Worm (Caenorhabditis elegans) whole organism, L2 larva: ENCODE results near the gene gon-1.

Experiments
- alr-1 ChIP-seq: fragments of 150-350 bp; optimal IDR thresholded peaks from 2 replicates; lab custom pipeline; 2014; ENCODE audit warnings: missing biosample characterization, missing genetic modification characterization
- blmp-1 ChIP-seq: sonication (generic microtip); optimal IDR thresholded peaks from 2 replicates; lab custom pipeline; 2017; ENCODE audit warnings: missing genetic modification characterization, mild to moderate bottlenecking, missing compliant biosample characterization, antibody characterized with exemption, moderate library complexity; ENCODE audit not compliant: insufficient read depth
- ceh-82 ChIP-seq: fragments of 150-350 bp; optimal IDR thresholded peaks from 2 replicates; lab custom pipeline; 2014; ENCODE audit warnings: missing biosample characterization, missing genetic modification characterization
- lin-11 ChIP-seq: fragments of 150-350 bp; sonication (generic microtip); optimal IDR thresholded peaks from 2 replicates; lab custom pipeline; 2014; ENCODE audit warnings: missing biosample characterization, missing genetic modification characterization, inconsistent platforms, mixed read lengths
- lin-13 ChIP-seq: fragments of 150-350 bp; optimal IDR thresholded peaks from 2 replicates; lab custom pipeline; 2014; ENCODE audit warnings: missing biosample characterization, missing genetic modification reagents, missing genetic modification characterization
- nhr-12 ChIP-seq: fragments of 150-350 bp; optimal IDR thresholded peaks from 2 replicates; lab custom pipeline; 2014; ENCODE audit warnings: missing biosample characterization, missing genetic modification characterization
- nhr-129 ChIP-seq: fragments of 150-350 bp; optimal IDR thresholded peaks from 2 replicates; lab custom pipeline; 2014; ENCODE audit warnings: missing biosample characterization, missing genetic modification characterization
- nhr-23 ChIP-seq: fragments of 150-350 bp; optimal IDR thresholded peaks from 2 replicates; lab custom pipeline; 2014; ENCODE audit warnings: missing biosample characterization, missing genetic modification reagents, missing genetic modification characterization
- unc-55 ChIP-seq: fragments of 150-350 bp; sonication (generic microtip); optimal IDR thresholded peaks from 3 replicates; lab custom pipeline; 2014; ENCODE audit warnings: missing biosample characterization, missing genetic modification reagents, missing genetic modification characterization
- unc-62 ChIP-seq: fragments of 150-350 bp; optimal IDR thresholded peaks from 2 replicates; lab custom pipeline; 2014; ENCODE audit warnings: missing biosample characterization, missing genetic modification reagents, missing genetic modification characterization
- zag-1 ChIP-seq: fragments of 150-350 bp; optimal IDR thresholded peaks from 2 replicates; lab custom pipeline; 2014; ENCODE audit warnings: missing biosample characterization, missing genetic modification characterization
- ztf-11 ChIP-seq: sonication (generic microtip); optimal IDR thresholded peaks from 2 replicates; lab custom pipeline; 2017; ENCODE audit warnings: missing biosample characterization, missing genetic modification characterization
- ztf-4 ChIP-seq: fragments of 150-350 bp; optimal IDR thresholded peaks from 2 replicates; lab custom pipeline; 2014; ENCODE audit warnings: missing biosample characterization, missing genetic modification characterization

ce11 chrIV:9994895-9995394 is 41.7 kb upstream of the gon-1 start, which contains the start of gene uba-1:
- TF ChIP-seq zag-1 (tag; lab: Kevin White, UChicago) (no peak), unc-62 (GFP tag; lab: Kevin White, UChicago) (no peak), nhr-23 (tag; lab: Kevin White, UChicago) (no peak), lin-13 (GFP tag; lab: Kevin White, UChicago) (no peak), ceh-82 (tag; lab: Kevin White, UChicago) (no peak), nhr-12 (tag; lab: Kevin White, UChicago) (no peak), nhr-129 (tag; lab: Kevin White, UChicago) (no peak), alr-1 (tag; lab: Kevin White, UChicago) (no peak), ztf-11 (tag; lab: Kevin White, UChicago) (no peak), unc-55 (peak; percentile 55), ztf-4 (tag; lab: Kevin White, UChicago) (no peak), lin-11 (tag; lab: Kevin White, UChicago) (no peak), blmp-1 (tag; lab: Kevin White, UChicago) (no peak)
